Worm (Caenorhabditis elegans) whole organism, midembryonic: ENCODE data around the gene col-104.

Experiments
- T22C8.4 ChIP-seq: fragments of 200-800 bp; sonication (Bioruptor generic); IDR thresholded peaks from 2 replicates; pipeline ENCODE4 v1.3.6; 2022; ENCODE audit warnings: missing genetic modification characterization, missing compliant biosample characterization
- cog-1 ChIP-seq: sonication (generic microtip); optimal IDR thresholded peaks from 2 replicates; lab custom pipeline; 2016; ENCODE audit warnings: missing genetic modification characterization, missing compliant biosample characterization
- flt-1 ChIP-seq: fragments of 200-800 bp; sonication (Bioruptor generic); IDR thresholded peaks from 2 replicates; pipeline ENCODE4 v1.3.6; 2022; ENCODE audit warnings: missing genetic modification characterization, missing compliant biosample characterization
- klf-2 ChIP-seq: fragments of 200-800 bp; sonication (Bioruptor generic); conservative IDR thresholded peaks from 2 replicates; pipeline ENCODE4 v1.3.6; 2022; ENCODE audit warnings: missing genetic modification reagents, missing genetic modification characterization, missing compliant biosample characterization
- med-1 ChIP-seq: sonication (generic microtip); optimal IDR thresholded peaks from 2 replicates; lab custom pipeline; 2017; ENCODE audit warnings: missing genetic modification characterization, mild to moderate bottlenecking, missing compliant biosample characterization, antibody characterized with exemption, missing genetic modification reagents; ENCODE audit not compliant: insufficient read depth
- ref-1 ChIP-seq: fragments of 200-800 bp; sonication (Bioruptor generic); conservative IDR thresholded peaks from 2 replicates; pipeline ENCODE4 v1.3.6; 2022; ENCODE audit warnings: missing genetic modification reagents, missing genetic modification characterization, missing compliant biosample characterization
- tab-1 ChIP-seq: fragments of 200-800 bp; sonication (Bioruptor generic); IDR thresholded peaks from 2 replicates; pipeline ENCODE4 v1.3.6; 2022; ENCODE audit warnings: missing genetic modification characterization, missing compliant biosample characterization
- ztf-23 ChIP-seq: fragments of 200-800 bp; sonication (Bioruptor generic); IDR thresholded peaks from 2 replicates; pipeline ENCODE4 v1.3.6; 2022; ENCODE audit warnings: missing genetic modification reagents, missing genetic modification characterization, missing compliant biosample characterization
- ztf-29 ChIP-seq: fragments of 200-800 bp; sonication (Bioruptor generic); IDR thresholded peaks from 2 replicates; pipeline ENCODE4 v1.3.6; 2022; ENCODE audit warnings: missing genetic modification reagents, missing genetic modification characterization, missing compliant biosample characterization

DNA sequence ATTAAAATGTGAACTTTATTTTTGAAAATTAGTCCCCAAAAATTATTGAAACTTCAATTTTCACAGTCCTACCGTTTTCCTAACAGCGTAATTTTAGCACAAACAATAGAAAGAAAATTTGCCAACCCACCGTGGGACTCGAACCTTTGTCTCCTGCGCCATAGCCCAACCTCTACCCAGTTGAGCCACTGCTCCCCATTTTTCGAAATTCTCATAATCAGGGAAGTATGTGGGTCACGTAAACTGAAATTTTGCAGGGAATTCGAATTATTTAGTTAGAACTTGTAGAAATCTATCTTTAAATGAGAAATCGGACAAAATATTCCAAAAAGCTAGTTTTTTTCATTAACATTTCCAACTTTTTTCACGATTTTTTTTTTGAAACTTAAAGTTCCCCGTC lies 25.2 kb upstream of the col-104 start:
- TF ChIP-seq ref-1 (GFP tag; lab: Robert Waterston, UW) (no peak), klf-2 (no peak), ztf-23 (GFP tag; lab: Robert Waterston, UW) (no peak), flt-1 (GFP tag; lab: Robert Waterston, UW) (no peak), T22C8.4 (GFP tag; lab: Robert Waterston, UW) (no peak), med-1 (GFP tag; lab: Kevin White, UChicago) (no peak), tab-1 (GFP tag; lab: Robert Waterston, UW) (no peak), ztf-29 (no peak), cog-1 (tag; lab: Kevin White, UChicago) (no peak)
